Fruit fly (Drosophila melanogaster) whole organism, adult: ENCODE data around the gene CG15296.

ENCODE experiments used
- CG11617 ChIP-seq: fragments of 200-800 bp; sonication (Bioruptor generic); optimal IDR thresholded peaks from 2 replicates; lab custom pipeline; 2017; ENCODE audit warnings: mild to moderate bottlenecking, missing biosample characterization, missing genetic modification reagents, missing genetic modification characterization
- CG12768 ChIP-seq: fragments of 200-800 bp; sonication (Bioruptor generic); optimal IDR thresholded peaks from 2 replicates; lab custom pipeline; 2017; ENCODE audit warnings: missing biosample characterization, missing genetic modification characterization, mild to moderate bottlenecking, moderate library complexity, missing genetic modification reagents
- CG14711 ChIP-seq: fragments of 200-800 bp; sonication (Bioruptor generic); optimal IDR thresholded peaks from 2 replicates; lab custom pipeline; 2018; ENCODE audit warnings: missing biosample characterization, mild to moderate bottlenecking, missing genetic modification characterization, moderate library complexity
- CG1620 ChIP-seq: fragments of 200-800 bp; sonication (Bioruptor generic); optimal IDR thresholded peaks from 2 replicates; lab custom pipeline; 2016; ENCODE audit warnings: missing biosample characterization, missing genetic modification characterization
- CG33017 ChIP-seq: fragments of 200-800 bp; sonication (Bioruptor generic); optimal IDR thresholded peaks from 2 replicates; lab custom pipeline; 2018; ENCODE audit warnings: missing biosample characterization, mild to moderate bottlenecking, missing genetic modification characterization, moderate library complexity
- CG5204 ChIP-seq: fragments of 200-800 bp; sonication (Bioruptor generic); optimal IDR thresholded peaks from 2 replicates; lab custom pipeline; 2016; ENCODE audit warnings: missing biosample characterization, missing genetic modification characterization
- CG7045 ChIP-seq: fragments of 200-800 bp; sonication (Bioruptor generic); optimal IDR thresholded peaks from 2 replicates; lab custom pipeline; 2017; ENCODE audit warnings: missing biosample characterization, mild to moderate bottlenecking, missing genetic modification characterization
- CG7101 ChIP-seq: fragments of 200-800 bp; sonication (Bioruptor generic); optimal IDR thresholded peaks from 2 replicates; lab custom pipeline; 2018; ENCODE audit warnings: missing biosample characterization, mild to moderate bottlenecking, missing genetic modification characterization, moderate library complexity
- Clk ChIP-seq: fragments of 200-800 bp; sonication (Bioruptor generic); optimal IDR thresholded peaks from 2 replicates; lab custom pipeline; 2017; ENCODE audit warnings: missing biosample characterization, missing genetic modification characterization
- Crg-1 ChIP-seq: fragments of 200-800 bp; sonication (Bioruptor generic); optimal IDR thresholded peaks from 2 replicates; lab custom pipeline; 2016; ENCODE audit warnings: missing biosample characterization, missing genetic modification characterization
- Hr96 ChIP-seq: fragments of 200-800 bp; sonication (Bioruptor generic); optimal IDR thresholded peaks from 2 replicates; lab custom pipeline; 2016; ENCODE audit warnings: missing biosample characterization, missing genetic modification characterization
- Mnt ChIP-seq: fragments of 200-800 bp; sonication (Bioruptor generic); optimal IDR thresholded peaks from 2 replicates; lab custom pipeline; 2016; ENCODE audit warnings: missing biosample characterization, mild to moderate bottlenecking, missing genetic modification characterization
- bab1 ChIP-seq: fragments of 200-800 bp; sonication (Bioruptor generic); optimal IDR thresholded peaks from 3 replicates; lab custom pipeline; 2019; ENCODE audit warnings: missing biosample characterization, mild to moderate bottlenecking, missing genetic modification characterization, moderate library complexity
- cic ChIP-seq: fragments of 200-800 bp; sonication (Bioruptor generic); optimal IDR thresholded peaks from 2 replicates; lab custom pipeline; 2017; ENCODE audit warnings: missing biosample characterization, mild to moderate bottlenecking, missing genetic modification characterization, moderate library complexity
- cnc ChIP-seq, 2 experiments: fragments of >200 bp; optimal IDR thresholded peaks; 2 replicates each; lab custom pipeline; 2017
- kay ChIP-seq: fragments of 200-800 bp; sonication (Bioruptor generic); peaks from one replicate; lab custom pipeline; 2016; ENCODE audit warnings: missing biosample characterization, missing genetic modification characterization, borderline replicate concordance
- ovo ChIP-seq: fragments of 200-800 bp; sonication (Bioruptor generic); optimal IDR thresholded peaks from 2 replicates; lab custom pipeline; 2016; ENCODE audit warnings: missing biosample characterization, missing genetic modification characterization
- pad ChIP-seq: fragments of 200-800 bp; sonication (Bioruptor generic); optimal IDR thresholded peaks from 3 replicates; lab custom pipeline; 2017; ENCODE audit warnings: missing biosample characterization, missing genetic modification characterization, mild to moderate bottlenecking, moderate library complexity, missing genetic modification reagents
- tj ChIP-seq: fragments of 200-800 bp; sonication (Bioruptor generic); optimal IDR thresholded peaks from 3 replicates; lab custom pipeline; 2017; ENCODE audit warnings: missing biosample characterization, mild to moderate bottlenecking, missing genetic modification characterization, moderate library complexity
- toe ChIP-seq: fragments of 200-800 bp; sonication (Bioruptor generic); optimal IDR thresholded peaks from 2 replicates; lab custom pipeline; 2016; ENCODE audit warnings: missing biosample characterization, missing genetic modification characterization

CG15296 gene

dm6 chrX:10566491-10566890, at the start of gene CG15296:
TSS of gene CG15296 (minus strand) at chrX:10566591.
- TF ChIP-seq CG7101 (tag; lab: Kevin White, UChicago) (no peak), kay (GFP tag; lab: Kevin White, UChicago) (no peak), bab1 (GFP tag; lab: Kevin White, UChicago) (no peak), Hr96 (GFP tag; lab: Kevin White, UChicago) (no peak), Clk (GFP tag; lab: Kevin White, UChicago) (no peak), Crg-1 (no peak), CG14711 (no peak), cic (no peak)

- TF ChIP-seq pad (GFP tag; lab: Kevin White, UChicago): no peak
- no peak for TF ChIP-seq CG1620 (GFP tag; lab: Kevin White, UChicago)
- TF ChIP-seq toe (GFP tag; lab: Kevin White, UChicago): peak; percentile 0
- no peak for TF ChIP-seq Clk (GFP tag; lab: Kevin White, UChicago)
- TF ChIP-seq cnc (optimal IDR thresholded peaks at IDR 0.05; lab: Kevin White, UChicago): no peak
- peak; percentile 57 for TF ChIP-seq CG5204 (GFP tag; lab: Kevin White, UChicago)
- TF ChIP-seq CG12768 (GFP tag; lab: Kevin White, UChicago): no peak
- peak; percentile 22 for TF ChIP-seq CG7045
Observed at dm6 chrX:10615215-10615614, 48.8 kb upstream of the CG15296 start.

- TF ChIP-seq pad (GFP tag; lab: Kevin White, UChicago) (no peak), tj (GFP tag; lab: Kevin White, UChicago) (no peak), Hr96 (GFP tag; lab: Kevin White, UChicago) (no peak), bab1 (GFP tag; lab: Kevin White, UChicago) (no peak)
Observed at dm6 chrX:10613568-10613967, 47.2 kb upstream of the CG15296 start.

dm6 chrX:10607629-10608028, 41.2 kb upstream of the CG15296 start:
- no peak for TF ChIP-seq CG1620 (GFP tag; lab: Kevin White, UChicago)
- no peak for TF ChIP-seq ovo (GFP tag; lab: Kevin White, UChicago)
- TF ChIP-seq cnc (optimal IDR thresholded peaks at IDR 0.05; lab: Kevin White, UChicago): no peak
- TF ChIP-seq Hr96 (GFP tag; lab: Kevin White, UChicago): no peak
- no peak for TF ChIP-seq Crg-1
- no peak for TF ChIP-seq Clk (GFP tag; lab: Kevin White, UChicago)
- TF ChIP-seq CG33017 (tag; lab: Kevin White, UChicago): no peak
- TF ChIP-seq CG7101 (tag; lab: Kevin White, UChicago): no peak
- no peak for TF ChIP-seq bab1 (GFP tag; lab: Kevin White, UChicago)
- TF ChIP-seq Mnt (GFP tag; lab: Kevin White, UChicago): no peak
- no peak for TF ChIP-seq toe (GFP tag; lab: Kevin White, UChicago)
- no peak for TF ChIP-seq pad (GFP tag; lab: Kevin White, UChicago)
- no peak for TF ChIP-seq CG5204 (GFP tag; lab: Kevin White, UChicago)
- TF ChIP-seq cic: no peak
- TF ChIP-seq CG12768 (GFP tag; lab: Kevin White, UChicago): no peak
- TF ChIP-seq CG14711: no peak
- no peak for TF ChIP-seq CG7045
- no peak for TF ChIP-seq kay (GFP tag; lab: Kevin White, UChicago)
- TF ChIP-seq tj (GFP tag; lab: Kevin White, UChicago): no peak
- no peak for TF ChIP-seq CG11617 (GFP tag; lab: Kevin White, UChicago)

- TF ChIP-seq ovo (GFP tag; lab: Kevin White, UChicago) (no peak), Mnt (GFP tag; lab: Kevin White, UChicago) (no peak), pad (GFP tag; lab: Kevin White, UChicago) (no peak), CG7045 (no peak), CG14711 (no peak)
Observed at dm6 chrX:10606889-10607478, 40.6 kb upstream of the CG15296 start.

dm6 chrX:10602057-10602764, 35.8 kb upstream of the CG15296 start, which contains the start of gene CG1628:
TSS of gene CG1628 (minus strand) at chrX:10602714.
- TF ChIP-seq CG1620 (GFP tag; lab: Kevin White, UChicago): no peak
- no peak for TF ChIP-seq CG12768 (GFP tag; lab: Kevin White, UChicago)
- no peak for TF ChIP-seq CG14711
- no peak for TF ChIP-seq ovo (GFP tag; lab: Kevin White, UChicago)
- TF ChIP-seq CG11617 (GFP tag; lab: Kevin White, UChicago): no peak

dm6 chrX:10601479-10601921, 35.1 kb upstream of the CG15296 start:
- TF ChIP-seq CG5204 (GFP tag; lab: Kevin White, UChicago) (no peak), CG1620 (GFP tag; lab: Kevin White, UChicago) (peak; percentile 0), CG12768 (GFP tag; lab: Kevin White, UChicago) (no peak), bab1 (GFP tag; lab: Kevin White, UChicago) (no peak), CG14711 (peak; percentile 93), toe (GFP tag; lab: Kevin White, UChicago) (no peak), CG7045 (no peak), kay (GFP tag; lab: Kevin White, UChicago) (no peak), cnc (optimal IDR thresholded peaks at IDR 0.05; lab: Kevin White, UChicago) (no peak), ovo (GFP tag; lab: Kevin White, UChicago) (peak; percentile 12), Hr96 (GFP tag; lab: Kevin White, UChicago) (peak; percentile 8), CG33017 (tag; lab: Kevin White, UChicago) (no peak), tj (GFP tag; lab: Kevin White, UChicago) (peak; percentile 39), pad (GFP tag; lab: Kevin White, UChicago) (peak; percentile 64), CG7101 (tag; lab: Kevin White, UChicago) (peak; percentile 40), Crg-1 (no peak), Clk (GFP tag; lab: Kevin White, UChicago) (no peak), CG11617 (GFP tag; lab: Kevin White, UChicago) (peak; percentile 11), Mnt (GFP tag; lab: Kevin White, UChicago) (peak; percentile 5), cic (no peak)
